Worm (Caenorhabditis elegans) whole organism, mixed stage, embryonic: ENCODE measurements around the gene F58A4.6.

Experiments used
- M03D4.4 ChIP-seq: sonication (generic microtip); optimal IDR thresholded peaks from 2 replicates; lab custom pipeline; 2017; ENCODE audit warnings: mild to moderate bottlenecking, missing genetic modification characterization, missing compliant biosample characterization
- bed-3 ChIP-seq: fragments of 200-800 bp; sonication (Bioruptor generic); optimal IDR thresholded peaks from 3 replicates; lab custom pipeline; 2018; ENCODE audit warnings: mild to moderate bottlenecking, missing genetic modification characterization, moderate library complexity, missing compliant biosample characterization
- ceh-39 ChIP-seq: fragments of 150-350 bp; optimal IDR thresholded peaks from 2 replicates; lab custom pipeline; 2014; ENCODE audit warnings: missing biosample characterization, missing genetic modification characterization
- ceh-43 ChIP-seq: fragments of 200-800 bp; sonication (Bioruptor generic); optimal IDR thresholded peaks from 2 replicates; lab custom pipeline; 2018; ENCODE audit warnings: mild to moderate bottlenecking, missing genetic modification characterization, moderate library complexity, missing compliant biosample characterization
- ceh-83 ChIP-seq: fragments of 200-800 bp; sonication (Bioruptor generic); optimal IDR thresholded peaks from 2 replicates; lab custom pipeline; 2018; ENCODE audit warnings: mild to moderate bottlenecking, missing genetic modification characterization, missing compliant biosample characterization
- ces-1 ChIP-seq: fragments of 150-350 bp; optimal IDR thresholded peaks from 2 replicates; lab custom pipeline; 2014; ENCODE audit warnings: missing biosample characterization, missing genetic modification reagents, missing genetic modification characterization
- cnd-1 ChIP-seq: fragments of 200-800 bp; sonication (Bioruptor generic); optimal IDR thresholded peaks from 2 replicates; lab custom pipeline; 2018; ENCODE audit warnings: mild to moderate bottlenecking, missing genetic modification characterization, missing compliant biosample characterization
- drap-1 ChIP-seq: fragments of 200-800 bp; sonication (Bioruptor generic); optimal IDR thresholded peaks from 3 replicates; lab custom pipeline; 2018; ENCODE audit warnings: mild to moderate bottlenecking, missing genetic modification characterization, missing compliant biosample characterization
- elt-1 ChIP-seq: sonication (generic microtip); optimal IDR thresholded peaks from 2 replicates; lab custom pipeline; 2017; ENCODE audit warnings: missing genetic modification characterization, mild to moderate bottlenecking, missing compliant biosample characterization, antibody characterized with exemption, moderate library complexity, borderline replicate concordance; ENCODE audit not compliant: insufficient read depth
- elt-3 ChIP-seq: fragments of 150-350 bp; optimal IDR thresholded peaks from 2 replicates; lab custom pipeline; 2014; ENCODE audit warnings: missing biosample characterization, missing genetic modification characterization
- flh-1 ChIP-seq: fragments of 200-800 bp; sonication (Bioruptor generic); optimal IDR thresholded peaks from 2 replicates; lab custom pipeline; 2018; ENCODE audit warnings: mild to moderate bottlenecking, missing genetic modification characterization, moderate library complexity, missing compliant biosample characterization
- ham-2 ChIP-seq: fragments of 200-800 bp; sonication (Bioruptor generic); optimal IDR thresholded peaks from 2 replicates; lab custom pipeline; 2018; ENCODE audit warnings: mild to moderate bottlenecking, missing genetic modification characterization, missing compliant biosample characterization
- lin-13 ChIP-seq: fragments of 150-350 bp; optimal IDR thresholded peaks from 2 replicates; lab custom pipeline; 2014; ENCODE audit warnings: missing biosample characterization, missing genetic modification characterization
- lin-32 ChIP-seq: fragments of 200-800 bp; sonication (Bioruptor generic); optimal IDR thresholded peaks from 2 replicates; lab custom pipeline; 2018; ENCODE audit warnings: mild to moderate bottlenecking, missing genetic modification characterization, missing compliant biosample characterization
- lsy-2 ChIP-seq: fragments of 150-350 bp; optimal IDR thresholded peaks from 2 replicates; lab custom pipeline; 2014; ENCODE audit warnings: missing biosample characterization, missing genetic modification characterization
- mab-5 ChIP-seq: fragments of 150-350 bp; optimal IDR thresholded peaks from 2 replicates; lab custom pipeline; 2014; ENCODE audit warnings: missing biosample characterization, missing genetic modification characterization
- mep-1 ChIP-seq: fragments of 150-350 bp; optimal IDR thresholded peaks from 2 replicates; lab custom pipeline; 2017; ENCODE audit warnings: missing biosample characterization, missing genetic modification reagents, missing genetic modification characterization, inconsistent platforms
- mls-2 ChIP-seq: sonication (generic microtip); optimal IDR thresholded peaks from 2 replicates; lab custom pipeline; 2016; ENCODE audit warnings: mild to moderate bottlenecking, missing genetic modification characterization, moderate library complexity, missing compliant biosample characterization
- nhr-12 ChIP-seq: fragments of 150-350 bp; optimal IDR thresholded peaks from 2 replicates; lab custom pipeline; 2014; ENCODE audit warnings: missing biosample characterization, missing genetic modification characterization
- nhr-2 ChIP-seq: fragments of 150-350 bp; optimal IDR thresholded peaks from 2 replicates; lab custom pipeline; 2014; ENCODE audit warnings: missing biosample characterization, missing genetic modification characterization
- nhr-237 ChIP-seq: fragments of 150-350 bp; optimal IDR thresholded peaks from 2 replicates; lab custom pipeline; 2014; ENCODE audit warnings: missing biosample characterization, missing genetic modification characterization
- nhr-76 ChIP-seq: sonication (generic microtip); optimal IDR thresholded peaks from 2 replicates; lab custom pipeline; 2017; ENCODE audit warnings: missing biosample characterization, missing genetic modification characterization
- pha-4 ChIP-seq: fragments of 150-350 bp; optimal IDR thresholded peaks from 2 replicates; lab custom pipeline; 2018; ENCODE audit warnings: missing biosample characterization, missing genetic modification reagents, missing genetic modification characterization
- sem-2 ChIP-seq: fragments of 200-800 bp; sonication (Bioruptor generic); optimal IDR thresholded peaks from 2 replicates; lab custom pipeline; 2018; ENCODE audit warnings: mild to moderate bottlenecking, missing genetic modification characterization, missing compliant biosample characterization
- snpc-4 ChIP-seq: fragments of 150-350 bp; optimal IDR thresholded peaks from 2 replicates; lab custom pipeline; 2014; ENCODE audit warnings: missing biosample characterization, missing genetic modification characterization
- sptf-1 ChIP-seq: sonication (generic microtip); optimal IDR thresholded peaks from 2 replicates; lab custom pipeline; 2017; ENCODE audit warnings: mild to moderate bottlenecking, missing genetic modification characterization, moderate library complexity, missing compliant biosample characterization
- tbx-8 ChIP-seq: fragments of 200-800 bp; sonication (Bioruptor generic); optimal IDR thresholded peaks from 2 replicates; lab custom pipeline; 2018; ENCODE audit warnings: mild to moderate bottlenecking, missing genetic modification characterization, moderate library complexity, missing compliant biosample characterization
- unc-120 ChIP-seq: sonication (generic microtip); optimal IDR thresholded peaks from 2 replicates; lab custom pipeline; 2017; ENCODE audit warnings: missing genetic modification characterization, missing compliant biosample characterization; ENCODE audit not compliant: poor library complexity, severe bottlenecking
- unc-39 ChIP-seq: fragments of 150-350 bp; optimal IDR thresholded peaks from 2 replicates; lab custom pipeline; 2014; ENCODE audit warnings: missing biosample characterization, missing genetic modification characterization
- unc-62 ChIP-seq: fragments of 150-350 bp; optimal IDR thresholded peaks from 2 replicates; lab custom pipeline; 2014; ENCODE audit warnings: missing biosample characterization, missing genetic modification reagents, missing genetic modification characterization
- zip-8 ChIP-seq: fragments of 150-350 bp; optimal IDR thresholded peaks from 2 replicates; lab custom pipeline; 2014; ENCODE audit warnings: missing biosample characterization, missing genetic modification characterization
- ztf-11 ChIP-seq: fragments of 150-350 bp; optimal IDR thresholded peaks from 2 replicates; lab custom pipeline; 2014; ENCODE audit warnings: missing biosample characterization, missing genetic modification characterization

F58A4.6 gene

ce11 chrIII:9620148-9620547 lies 5.9 kb downstream of the F58A4.6 start:
- TF ChIP-seq ztf-11 (tag; lab: Kevin White, UChicago) (no peak), ceh-43 (GFP tag; lab: Kevin White, UChicago) (no peak), nhr-12 (no peak), pha-4 (tag; lab: Kevin White, UChicago) (no peak), nhr-237 (tag; lab: Kevin White, UChicago) (no peak), unc-39 (tag; lab: Kevin White, UChicago) (no peak), drap-1 (GFP tag; lab: Kevin White, UChicago) (no peak), lin-32 (GFP tag; lab: Kevin White, UChicago) (no peak)

ce11 chrIII:9621840-9622525 lies 7.7 kb downstream of the F58A4.6 start:
- TF ChIP-seq zip-8 (tag; lab: Kevin White, UChicago) (no peak), mab-5 (tag; lab: Kevin White, UChicago) (no peak), ham-2 (GFP tag; lab: Kevin White, UChicago) (no peak), unc-39 (tag; lab: Kevin White, UChicago) (no peak), drap-1 (GFP tag; lab: Kevin White, UChicago) (no peak), bed-3 (no peak), nhr-12 (no peak), ceh-83 (GFP tag; lab: Kevin White, UChicago) (no peak), sptf-1 (no peak), elt-1 (no peak), M03D4.4 (no peak), unc-120 (tag; lab: Kevin White, UChicago) (no peak), elt-3 (tag; lab: Kevin White, UChicago) (no peak)

ce11 chrIII:9623460-9623859 lies 9.2 kb downstream of the F58A4.6 start:
- no peak for TF ChIP-seq nhr-2
- no peak for TF ChIP-seq unc-120 (tag; lab: Kevin White, UChicago)
- no peak for TF ChIP-seq sem-2
- no peak for TF ChIP-seq unc-39 (tag; lab: Kevin White, UChicago)
- TF ChIP-seq bed-3, result no peak
- TF ChIP-seq tbx-8 (GFP tag; lab: Kevin White, UChicago), result no peak
- TF ChIP-seq mep-1 (tag; lab: Kevin White, UChicago), result no peak
- no peak for TF ChIP-seq pha-4 (tag; lab: Kevin White, UChicago)
- TF ChIP-seq nhr-12, result no peak
- no peak for TF ChIP-seq sptf-1
- no peak for TF ChIP-seq flh-1 (GFP tag; lab: Kevin White, UChicago)
- no peak for TF ChIP-seq ztf-11 (tag; lab: Kevin White, UChicago)
- TF ChIP-seq, all 35 proteins: peak for 0

ce11 chrIII:9626602-9627001 lies 12.3 kb downstream of the F58A4.6 start:
- TF ChIP-seq sem-2 (no peak), nhr-76 (no peak), unc-62 (no peak), cnd-1 (tag; lab: Kevin White, UChicago) (no peak), flh-1 (GFP tag; lab: Kevin White, UChicago) (no peak), elt-1 (no peak), lsy-2 (tag; lab: Kevin White, UChicago) (no peak), zip-8 (tag; lab: Kevin White, UChicago) (no peak), drap-1 (GFP tag; lab: Kevin White, UChicago) (no peak), lin-32 (GFP tag; lab: Kevin White, UChicago) (no peak), lin-13 (tag; lab: Kevin White, UChicago) (no peak), elt-3 (tag; lab: Kevin White, UChicago) (no peak), mab-5 (tag; lab: Kevin White, UChicago) (no peak), mls-2 (tag; lab: Kevin White, UChicago) (no peak), ceh-43 (GFP tag; lab: Kevin White, UChicago) (no peak), unc-120 (tag; lab: Kevin White, UChicago) (no peak)

ce11 chrIII:9629054-9629453 lies 14.8 kb downstream of the F58A4.6 start, which contains the start of gene tbg-1:
Gene tbg-1 (minus strand): TSS chrIII:9629154.
- no peak for TF ChIP-seq ceh-83 (GFP tag; lab: Kevin White, UChicago)
- no peak for TF ChIP-seq flh-1 (GFP tag; lab: Kevin White, UChicago)
- no peak for TF ChIP-seq unc-39 (tag; lab: Kevin White, UChicago)
- no peak for TF ChIP-seq lin-13 (tag; lab: Kevin White, UChicago)
- TF ChIP-seq unc-62, result no peak
- no peak for TF ChIP-seq bed-3
- TF ChIP-seq mls-2 (tag; lab: Kevin White, UChicago), result no peak
- no peak for TF ChIP-seq nhr-12
- TF ChIP-seq ham-2 (GFP tag; lab: Kevin White, UChicago), result no peak
- TF ChIP-seq nhr-237 (tag; lab: Kevin White, UChicago), result no peak
- no peak for TF ChIP-seq sptf-1
- TF ChIP-seq snpc-4 (tag; lab: Kevin White, UChicago), result no peak
- no peak for TF ChIP-seq nhr-76
- no peak for TF ChIP-seq unc-120 (tag; lab: Kevin White, UChicago)
- no peak for TF ChIP-seq ceh-39 (tag; lab: Kevin White, UChicago)
- no peak for TF ChIP-seq ces-1 (GFP tag; lab: Kevin White, UChicago)
- TF ChIP-seq sem-2, result no peak
- TF ChIP-seq ztf-11 (tag; lab: Kevin White, UChicago), result no peak
- TF ChIP-seq elt-3 (tag; lab: Kevin White, UChicago), result no peak
- TF ChIP-seq mep-1 (tag; lab: Kevin White, UChicago), result no peak
